Fruit fly (Drosophila melanogaster): ENCODE data around the gene CG1662.

- TF ChIP-seq TFAM (GFP tag; optimal IDR thresholded peaks at IDR 0.05) (no peak), CG32772 (GFP tag; IDR thresholded peaks at IDR 0.05) (no peak), Atf6 (GFP tag; IDR thresholded peaks at IDR 0.05) (no peak), CG17186 (GFP tag; optimal IDR thresholded peaks at IDR 0.05) (no peak), tx (GFP tag; optimal IDR thresholded peaks at IDR 0.05) (no peak), Adf1 (GFP tag; IDR thresholded peaks at IDR 0.05) (no peak), eve (GFP tag; optimal IDR thresholded peaks at IDR 0.05) (no peak), mld (GFP tag; IDR thresholded peaks at IDR 0.05; ENCODE audit: partially characterized antibody) (no peak), CG10959 (GFP tag; IDR thresholded peaks at IDR 0.05) (no peak), gsb (GFP tag; IDR thresholded peaks at IDR 0.05) (no peak), kni (GFP tag; optimal IDR thresholded peaks at IDR 0.05) (no peak), sd (tag; optimal IDR thresholded peaks at IDR 0.05) (no peak)
Measured at dm6 chrX:13402763-13403162, 15.4 kb downstream of the CG1662 start, which contains the start of gene CG12725.

Data from whole organism, embryonic.